Worm (Caenorhabditis elegans): ENCODE results near the gene unc-27.

The unc-27 gene

DNA sequence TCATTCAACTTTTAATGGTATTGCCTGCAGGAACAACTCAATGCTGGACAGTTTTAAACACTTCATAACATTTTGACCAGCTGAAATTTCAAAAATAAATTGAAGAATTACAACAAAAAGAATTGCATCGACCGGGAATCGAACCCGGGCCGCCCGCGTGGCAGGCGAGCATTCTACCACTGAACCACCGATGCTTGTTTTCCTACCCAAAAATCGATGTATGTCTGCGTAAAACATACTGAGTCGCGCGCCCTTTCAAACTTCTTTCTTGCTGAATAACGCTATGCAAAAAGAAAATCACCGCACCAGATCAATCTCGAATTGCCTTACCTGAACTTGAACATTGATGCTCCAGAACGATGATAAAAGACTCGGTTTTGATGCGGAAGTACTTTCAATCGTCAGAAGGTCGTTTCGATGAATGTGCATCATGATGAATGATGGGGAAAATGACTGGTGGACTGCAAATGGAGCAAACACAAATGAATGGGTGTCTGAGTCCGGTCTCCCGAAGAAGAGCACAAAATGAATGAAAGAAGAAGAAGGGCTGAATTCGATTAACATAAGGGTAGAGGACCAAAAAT is 7.5 kb downstream of the unc-27 start, which contains the start of gene R04E5.7:
TSS of gene R04E5.7 (minus strand) at position 564 of the 584 bp plus-strand sequence.
- TF ChIP-seq egl-27 (tag; optimal IDR thresholded peaks at IDR 0.05) (no peak), nhr-11 (tag; optimal IDR thresholded peaks at IDR 0.05) (no peak), fkh-2 (tag; optimal IDR thresholded peaks at IDR 0.05) (no peak), nfya-1 (tag; optimal IDR thresholded peaks at IDR 0.05; ENCODE audit: insufficient read depth) (peak; percentile 17), pha-4 (tag; optimal IDR thresholded peaks at IDR 0.05) (peak; percentile 15), egl-5 (tag; optimal IDR thresholded peaks at IDR 0.05) (peak; percentile 68), ztf-4 (tag; optimal IDR thresholded peaks at IDR 0.05) (no peak), nhr-237 (tag; optimal IDR thresholded peaks at IDR 0.05) (no peak), ceh-16 (tag; optimal IDR thresholded peaks at IDR 0.05) (no peak), elt-3 (tag; optimal IDR thresholded peaks at IDR 0.05) (no peak), nhr-67 (tag; optimal IDR thresholded peaks at IDR 0.05) (no peak), unc-39 (tag; optimal IDR thresholded peaks at IDR 0.05) (no peak), sea-2 (GFP tag; optimal IDR thresholded peaks at IDR 0.05) (no peak), mdl-1 (tag; optimal IDR thresholded peaks at IDR 0.05) (no peak), lin-39 (tag; optimal IDR thresholded peaks at IDR 0.05) (peak; percentile 13), fos-1 (tag; optimal IDR thresholded peaks at IDR 0.05) (no peak), nhr-25 (tag; optimal IDR thresholded peaks at IDR 0.05) (no peak), ztf-11 (tag; optimal IDR thresholded peaks at IDR 0.05) (no peak), lin-15B (tag; optimal IDR thresholded peaks at IDR 0.05) (no peak), daf-12 (tag; optimal IDR thresholded peaks at IDR 0.05) (no peak), snpc-4 (tag; optimal IDR thresholded peaks at IDR 0.05) (no peak), nhr-23 (tag; optimal IDR thresholded peaks at IDR 0.05) (no peak), ceh-82 (tag; optimal IDR thresholded peaks at IDR 0.05) (no peak), nhr-76 (tag; optimal IDR thresholded peaks at IDR 0.05) (no peak), nhr-28 (tag; optimal IDR thresholded peaks at IDR 0.05) (no peak), pqm-1 (tag; optimal IDR thresholded peaks at IDR 0.05) (no peak), ceh-28 (tag; optimal IDR thresholded peaks at IDR 0.05) (no peak), elt-2 (tag; optimal IDR thresholded peaks at IDR 0.05) (peak; percentile 37), ceh-9 (tag; optimal IDR thresholded peaks at IDR 0.05) (no peak), jun-1 (tag; optimal IDR thresholded peaks at IDR 0.05) (no peak), nhr-77 (tag; optimal IDR thresholded peaks at IDR 0.05) (no peak), ZK546.5 (tag; optimal IDR thresholded peaks at IDR 0.05) (no peak), hmg-11 (tag; optimal IDR thresholded peaks at IDR 0.05) (peak; percentile 13), zag-1 (tag; optimal IDR thresholded peaks at IDR 0.05) (no peak), eor-1 (tag; optimal IDR thresholded peaks at IDR 0.05) (no peak), skn-1 (tag; optimal IDR thresholded peaks at IDR 0.05) (peak; percentile 2), ama-1 (optimal IDR thresholded peaks at IDR 0.05) (peak; percentile 5), mml-1 (tag; optimal IDR thresholded peaks at IDR 0.05) (no peak), fkh-10 (GFP tag; optimal IDR thresholded peaks at IDR 0.05) (no peak), aly-2 (tag; optimal IDR thresholded peaks at IDR 0.05) (no peak), nhr-43 (tag; optimal IDR thresholded peaks at IDR 0.05; ENCODE audit: poor library complexity, severe bottlenecking) (peak; percentile 11), unc-62 (GFP tag; optimal IDR thresholded peaks at IDR 0.05) (no peak), R02D3.7 (tag; optimal IDR thresholded peaks at IDR 0.05) (no peak), elt-1 (tag; optimal IDR thresholded peaks at IDR 0.05) (no peak), nhr-12 (tag; optimal IDR thresholded peaks at IDR 0.05) (no peak), tbx-2 (tag; optimal IDR thresholded peaks at IDR 0.05) (no peak), lsy-12 (tag; optimal IDR thresholded peaks at IDR 0.05) (no peak)

Data from whole organism, L3 larva.